Worm (Caenorhabditis elegans) whole organism, early embryonic: ENCODE data around the gene rabr-1.

Experiments
- B0310.2 ChIP-seq: sonication (generic microtip); optimal IDR thresholded peaks from 2 replicates; lab custom pipeline; 2016; ENCODE audit warnings: mild to moderate bottlenecking, missing genetic modification characterization, missing compliant biosample characterization
- ama-1 ChIP-seq: fragments of 150-350 bp; optimal IDR thresholded peaks from 2 replicates; lab custom pipeline; 2014
- flt-1 ChIP-seq: fragments of 200-800 bp; sonication (Bioruptor generic); IDR thresholded peaks from 2 replicates; pipeline ENCODE4 v1.3.6; 2022; ENCODE audit warnings: missing genetic modification characterization, missing compliant biosample characterization
- hmg-4 ChIP-seq: fragments of 200-800 bp; sonication (Bioruptor generic); optimal IDR thresholded peaks from 2 replicates; lab custom pipeline; 2018; ENCODE audit warnings: mild to moderate bottlenecking, missing genetic modification characterization, missing compliant biosample characterization
- sea-1 ChIP-seq: fragments of 200-800 bp; sonication (Bioruptor generic); conservative IDR thresholded peaks from 2 replicates; pipeline ENCODE4 v1.3.6; 2022; ENCODE audit warnings: missing genetic modification characterization, missing compliant biosample characterization

ce11 chrX:2450994-2451393 lies 45.0 kb upstream of the rabr-1 start:
- TF ChIP-seq hmg-4 = no peak
- no peak for TF ChIP-seq ama-1 (lab: Kevin White, UChicago)
- no peak for TF ChIP-seq flt-1 (GFP tag; lab: Robert Waterston, UW)
- TF ChIP-seq B0310.2 (tag; lab: Kevin White, UChicago) = no peak
- TF ChIP-seq sea-1 (GFP tag; lab: Robert Waterston, UW) = no peak
